Worm (Caenorhabditis elegans): ENCODE results near the gene hlh-11.

ce11 chrIII:9623460-9623859, 3.9 kb downstream of the hlh-11 start:
- TF ChIP-seq dve-1 (tag; optimal IDR thresholded peaks at IDR 0.05): no peak
- TF ChIP-seq C38D4.7 (GFP tag; optimal IDR thresholded peaks at IDR 0.05): no peak
- no peak for TF ChIP-seq nhr-11 (tag; optimal IDR thresholded peaks at IDR 0.05)
- TF ChIP-seq ztf-16 (tag; optimal IDR thresholded peaks at IDR 0.05): no peak
- TF ChIP-seq pqm-1 (tag; optimal IDR thresholded peaks at IDR 0.05): no peak
- no peak for TF ChIP-seq unc-55 (GFP tag; optimal IDR thresholded peaks at IDR 0.05)
- no peak for TF ChIP-seq ceh-9 (tag; optimal IDR thresholded peaks at IDR 0.05)
